Worm (Caenorhabditis elegans) whole organism, late embryonic: ENCODE measurements around the gene syx-3.

Source experiments
- ama-1 ChIP-seq: fragments of 150-350 bp; optimal IDR thresholded peaks from 2 replicates; lab custom pipeline; 2014
- ceh-24 ChIP-seq: sonication (generic microtip); optimal IDR thresholded peaks from 2 replicates; lab custom pipeline; 2016; ENCODE audit warnings: mild to moderate bottlenecking, missing genetic modification characterization, missing compliant biosample characterization
- ceh-6 ChIP-seq: fragments of 200-800 bp; sonication (Bioruptor generic); optimal IDR thresholded peaks from 2 replicates; lab custom pipeline; 2018; ENCODE audit warnings: mild to moderate bottlenecking, missing genetic modification characterization, missing compliant biosample characterization
- che-1 ChIP-seq: sonication (generic microtip); optimal IDR thresholded peaks from 2 replicates; lab custom pipeline; 2016; ENCODE audit warnings: mild to moderate bottlenecking, missing genetic modification characterization, missing compliant biosample characterization
- dve-1 ChIP-seq: sonication (generic microtip); optimal IDR thresholded peaks from 2 replicates; lab custom pipeline; 2017; ENCODE audit warnings: antibody characterized with exemption, mild to moderate bottlenecking, missing genetic modification characterization, missing compliant biosample characterization
- ets-4 ChIP-seq: sonication (generic microtip); optimal IDR thresholded peaks from 2 replicates; lab custom pipeline; 2016; ENCODE audit warnings: missing genetic modification characterization, missing compliant biosample characterization
- fkh-6 ChIP-seq: sonication (generic microtip); optimal IDR thresholded peaks from 2 replicates; lab custom pipeline; 2016; ENCODE audit warnings: missing genetic modification characterization, missing compliant biosample characterization
- hlh-15 ChIP-seq: sonication (generic microtip); optimal IDR thresholded peaks from 2 replicates; lab custom pipeline; 2016; ENCODE audit warnings: missing genetic modification characterization, missing compliant biosample characterization
- mec-3 ChIP-seq: sonication (generic microtip); optimal IDR thresholded peaks from 2 replicates; lab custom pipeline; 2016; ENCODE audit warnings: borderline replicate concordance, missing genetic modification characterization, missing compliant biosample characterization
- pha-2 ChIP-seq: sonication (generic microtip); optimal IDR thresholded peaks from 2 replicates; lab custom pipeline; 2017; ENCODE audit warnings: mild to moderate bottlenecking, missing genetic modification characterization, missing compliant biosample characterization
- pha-4 ChIP-seq: fragments of 150-350 bp; optimal IDR thresholded peaks from 2 replicates; lab custom pipeline; 2018; ENCODE audit warnings: missing biosample characterization, missing genetic modification reagents, missing genetic modification characterization
- ttx-3 ChIP-seq: sonication (generic microtip); optimal IDR thresholded peaks from 2 replicates; lab custom pipeline; 2016; ENCODE audit warnings: missing genetic modification reagents, missing genetic modification characterization, missing compliant biosample characterization
- unc-55 ChIP-seq: sonication (generic microtip); optimal IDR thresholded peaks from 2 replicates; lab custom pipeline; 2017; ENCODE audit warnings: missing biosample characterization, missing genetic modification reagents, missing genetic modification characterization

DNA sequence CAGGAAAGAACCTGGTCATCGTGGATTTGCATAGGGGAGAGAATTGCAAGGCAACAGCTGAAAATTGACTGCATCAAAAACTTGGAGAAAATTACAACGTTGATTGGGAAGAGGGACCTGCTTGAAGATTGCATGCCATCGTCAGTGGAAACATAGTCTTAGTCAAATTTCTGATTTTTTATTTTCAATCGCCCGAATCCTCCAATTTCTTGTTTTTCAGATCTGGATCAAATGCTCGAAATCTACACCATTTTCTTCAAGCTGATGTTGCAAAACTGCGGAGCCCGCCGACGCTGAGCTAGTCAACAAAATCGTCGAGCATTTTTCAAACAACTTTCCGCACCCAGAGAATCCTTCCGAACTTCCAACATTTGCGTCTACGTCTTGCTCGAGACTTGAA is 24.7 kb downstream of the syx-3 start:
- no peak for TF ChIP-seq ttx-3 (tag; lab: Kevin White, UChicago)
- no peak for TF ChIP-seq unc-55 (GFP tag; lab: Kevin White, UChicago)
- no peak for TF ChIP-seq hlh-15 (tag; lab: Kevin White, UChicago)
- TF ChIP-seq ceh-6 (GFP tag; lab: Kevin White, UChicago): no peak
- TF ChIP-seq ceh-24 (tag; lab: Kevin White, UChicago): no peak
- no peak for TF ChIP-seq fkh-6
- no peak for TF ChIP-seq pha-4
- TF ChIP-seq dve-1 (tag; lab: Kevin White, UChicago): no peak
- TF ChIP-seq ama-1 (lab: Kevin White, UChicago): no peak
- no peak for TF ChIP-seq ets-4 (tag; lab: Kevin White, UChicago)
- no peak for TF ChIP-seq pha-2
- no peak for TF ChIP-seq che-1
- no peak for TF ChIP-seq mec-3
